Worm (Caenorhabditis elegans) whole organism, late embryonic: ENCODE results near the gene K06A9.2.

Experiments used
- C08G9.2 ChIP-seq: sonication (generic microtip); optimal IDR thresholded peaks from 2 replicates; lab custom pipeline; 2016; ENCODE audit warnings: mild to moderate bottlenecking, missing genetic modification characterization, moderate library complexity, missing compliant biosample characterization
- C38D4.7 ChIP-seq: fragments of 200-800 bp; sonication (Bioruptor generic); optimal IDR thresholded peaks from 2 replicates; lab custom pipeline; 2018; ENCODE audit warnings: mild to moderate bottlenecking, missing genetic modification characterization, moderate library complexity, missing compliant biosample characterization
- F13H6.1 ChIP-seq: sonication (generic microtip); optimal IDR thresholded peaks from 2 replicates; lab custom pipeline; 2016; ENCODE audit warnings: missing genetic modification characterization, missing compliant biosample characterization
- K09A11.1 ChIP-seq: sonication (generic microtip); optimal IDR thresholded peaks from 2 replicates; lab custom pipeline; 2017; ENCODE audit warnings: antibody characterized with exemption, mild to moderate bottlenecking, missing genetic modification characterization, missing compliant biosample characterization; ENCODE audit not compliant: insufficient read depth
- T23F11.4 ChIP-seq: fragments of 200-800 bp; sonication (Bioruptor generic); optimal IDR thresholded peaks from 2 replicates; lab custom pipeline; 2018; ENCODE audit warnings: mild to moderate bottlenecking, missing genetic modification characterization, missing compliant biosample characterization
- ceh-14 ChIP-seq: sonication (generic microtip); optimal IDR thresholded peaks from 2 replicates; lab custom pipeline; 2016; ENCODE audit warnings: missing genotype, missing genetic modification characterization, missing compliant biosample characterization
- ceh-19 ChIP-seq: fragments of 200-800 bp; sonication (Bioruptor generic); optimal IDR thresholded peaks from 2 replicates; lab custom pipeline; 2018; ENCODE audit warnings: mild to moderate bottlenecking, missing genetic modification characterization, missing compliant biosample characterization
- ceh-2 ChIP-seq: sonication (generic microtip); optimal IDR thresholded peaks from 2 replicates; lab custom pipeline; 2016; ENCODE audit warnings: missing genotype, missing genetic modification characterization, missing compliant biosample characterization
- ceh-34 ChIP-seq: sonication (generic microtip); optimal IDR thresholded peaks from 2 replicates; lab custom pipeline; 2016; ENCODE audit warnings: mild to moderate bottlenecking, missing genetic modification characterization, missing compliant biosample characterization
- ceh-45 ChIP-seq: fragments of 200-800 bp; sonication (Bioruptor generic); IDR thresholded peaks from 2 replicates; pipeline ENCODE4 v1.3.6; 2022; ENCODE audit warnings: missing genetic modification reagents, missing genetic modification characterization, missing compliant biosample characterization
- ceh-48 ChIP-seq: sonication (generic microtip); optimal IDR thresholded peaks from 2 replicates; lab custom pipeline; 2016; ENCODE audit warnings: missing genetic modification characterization, inconsistent platforms, missing compliant biosample characterization
- ceh-6 ChIP-seq: fragments of 200-800 bp; sonication (Bioruptor generic); optimal IDR thresholded peaks from 2 replicates; lab custom pipeline; 2018; ENCODE audit warnings: mild to moderate bottlenecking, missing genetic modification characterization, missing compliant biosample characterization
- ceh-9 ChIP-seq: sonication (generic microtip); optimal IDR thresholded peaks from 2 replicates; lab custom pipeline; 2016; ENCODE audit warnings: mild to moderate bottlenecking, missing genetic modification characterization, inconsistent platforms, missing compliant biosample characterization
- dmd-4 ChIP-seq: sonication (generic microtip); optimal IDR thresholded peaks from 2 replicates; lab custom pipeline; 2016; ENCODE audit warnings: borderline replicate concordance, missing genetic modification characterization, missing compliant biosample characterization
- dve-1 ChIP-seq: sonication (generic microtip); optimal IDR thresholded peaks from 2 replicates; lab custom pipeline; 2017; ENCODE audit warnings: antibody characterized with exemption, mild to moderate bottlenecking, missing genetic modification characterization, missing compliant biosample characterization
- elt-2 ChIP-seq: sonication (generic microtip); optimal IDR thresholded peaks from 2 replicates; lab custom pipeline; 2016; ENCODE audit warnings: missing genetic modification reagents, missing genetic modification characterization, missing compliant biosample characterization
- ets-4 ChIP-seq: sonication (generic microtip); optimal IDR thresholded peaks from 2 replicates; lab custom pipeline; 2016; ENCODE audit warnings: missing genetic modification characterization, missing compliant biosample characterization
- fax-1 ChIP-seq: sonication (generic microtip); optimal IDR thresholded peaks from 2 replicates; lab custom pipeline; 2016; ENCODE audit warnings: missing genotype, missing genetic modification characterization, missing compliant biosample characterization
- fkh-10 ChIP-seq: fragments of 150-350 bp; optimal IDR thresholded peaks from 2 replicates; lab custom pipeline; 2014; ENCODE audit warnings: missing biosample characterization, missing genetic modification reagents, missing genetic modification characterization
- fkh-6 ChIP-seq: sonication (generic microtip); optimal IDR thresholded peaks from 2 replicates; lab custom pipeline; 2016; ENCODE audit warnings: missing genetic modification characterization, missing compliant biosample characterization
- hlh-13 ChIP-seq: fragments of 200-800 bp; sonication (Bioruptor generic); optimal IDR thresholded peaks from 2 replicates; lab custom pipeline; 2018; ENCODE audit warnings: mild to moderate bottlenecking, missing genetic modification characterization, missing compliant biosample characterization
- hlh-15 ChIP-seq: sonication (generic microtip); optimal IDR thresholded peaks from 2 replicates; lab custom pipeline; 2016; ENCODE audit warnings: missing genetic modification characterization, missing compliant biosample characterization
- hlh-8 ChIP-seq: sonication (generic microtip); optimal IDR thresholded peaks from 2 replicates; lab custom pipeline; 2016; ENCODE audit warnings: missing genotype, missing genetic modification characterization, missing compliant biosample characterization
- lim-6 ChIP-seq: sonication (generic microtip); optimal IDR thresholded peaks from 2 replicates; lab custom pipeline; 2016; ENCODE audit warnings: missing genetic modification characterization, missing compliant biosample characterization
- lin-11 ChIP-seq: fragments of 200-800 bp; sonication (Bioruptor generic); optimal IDR thresholded peaks from 2 replicates; lab custom pipeline; 2018; ENCODE audit warnings: mild to moderate bottlenecking, missing genetic modification characterization, missing compliant biosample characterization
- nhr-11 ChIP-seq: fragments of 150-350 bp; optimal IDR thresholded peaks from 2 replicates; lab custom pipeline; 2014; ENCODE audit warnings: missing biosample characterization, missing genetic modification characterization
- nhr-232 ChIP-seq: sonication (generic microtip); optimal IDR thresholded peaks from 2 replicates; lab custom pipeline; 2016; ENCODE audit warnings: missing genetic modification characterization, missing compliant biosample characterization
- npax-4 ChIP-seq: sonication (generic microtip); optimal IDR thresholded peaks from 2 replicates; lab custom pipeline; 2016; ENCODE audit warnings: missing genetic modification characterization, missing compliant biosample characterization
- odd-2 ChIP-seq: sonication (generic microtip); optimal IDR thresholded peaks from 2 replicates; lab custom pipeline; 2017; ENCODE audit warnings: antibody characterized with exemption, mild to moderate bottlenecking, missing genetic modification characterization, missing compliant biosample characterization
- pax-1 ChIP-seq: fragments of 150-350 bp; optimal IDR thresholded peaks from 2 replicates; lab custom pipeline; 2014; ENCODE audit warnings: missing biosample characterization, missing genetic modification characterization
- pha-2 ChIP-seq: sonication (generic microtip); optimal IDR thresholded peaks from 2 replicates; lab custom pipeline; 2017; ENCODE audit warnings: mild to moderate bottlenecking, missing genetic modification characterization, missing compliant biosample characterization
- pha-4 ChIP-seq: fragments of 150-350 bp; optimal IDR thresholded peaks from 2 replicates; lab custom pipeline; 2018; ENCODE audit warnings: missing biosample characterization, missing genetic modification reagents, missing genetic modification characterization
- pqm-1 ChIP-seq: sonication (generic microtip); optimal IDR thresholded peaks from 2 replicates; lab custom pipeline; 2016; ENCODE audit warnings: missing genetic modification characterization, missing compliant biosample characterization
- pros-1 ChIP-seq: fragments of 150-350 bp; optimal IDR thresholded peaks from 2 replicates; lab custom pipeline; 2014; ENCODE audit warnings: missing biosample characterization, missing genetic modification reagents, missing genetic modification characterization
- ref-2 ChIP-seq: sonication (generic microtip); optimal IDR thresholded peaks from 2 replicates; lab custom pipeline; 2016; ENCODE audit warnings: missing genetic modification characterization, missing compliant biosample characterization
- sdc-2 ChIP-seq: sonication (generic microtip); optimal IDR thresholded peaks from 2 replicates; lab custom pipeline; 2016; ENCODE audit warnings: missing genotype, missing genetic modification characterization, missing compliant biosample characterization
- sox-4 ChIP-seq: sonication (generic microtip); optimal IDR thresholded peaks from 2 replicates; lab custom pipeline; 2017; ENCODE audit warnings: mild to moderate bottlenecking, missing genetic modification characterization, inconsistent platforms, missing compliant biosample characterization
- syd-9 ChIP-seq: sonication (generic microtip); optimal IDR thresholded peaks from 2 replicates; lab custom pipeline; 2016; ENCODE audit warnings: mild to moderate bottlenecking, missing genetic modification characterization, moderate library complexity, missing compliant biosample characterization
- tbx-7 ChIP-seq: sonication (generic microtip); optimal IDR thresholded peaks from 2 replicates; lab custom pipeline; 2016; ENCODE audit warnings: missing genotype, missing genetic modification characterization, missing compliant biosample characterization
- ttx-3 ChIP-seq: sonication (generic microtip); optimal IDR thresholded peaks from 2 replicates; lab custom pipeline; 2016; ENCODE audit warnings: missing genetic modification reagents, missing genetic modification characterization, missing compliant biosample characterization
- unc-42 ChIP-seq: sonication (generic microtip); optimal IDR thresholded peaks from 2 replicates; lab custom pipeline; 2016; ENCODE audit warnings: missing genotype, missing genetic modification characterization, missing compliant biosample characterization
- unc-55 ChIP-seq: sonication (generic microtip); optimal IDR thresholded peaks from 2 replicates; lab custom pipeline; 2017; ENCODE audit warnings: missing biosample characterization, missing genetic modification reagents, missing genetic modification characterization
- zip-5 ChIP-seq: sonication (generic microtip); optimal IDR thresholded peaks from 2 replicates; lab custom pipeline; 2016; ENCODE audit warnings: missing genetic modification characterization, missing compliant biosample characterization

Gene K06A9.2

ce11 chrX:1549095-1549494 is 12.9 kb downstream of the K06A9.2 start:
- no peak for TF ChIP-seq ceh-19 (GFP tag; lab: Kevin White, UChicago)
- no peak for TF ChIP-seq C38D4.7 (GFP tag; lab: Kevin White, UChicago)
- no peak for TF ChIP-seq zip-5
- no peak for TF ChIP-seq nhr-11 (tag; lab: Kevin White, UChicago)
- no peak for TF ChIP-seq dve-1 (tag; lab: Kevin White, UChicago)
- TF ChIP-seq pros-1 = no peak
- TF ChIP-seq ets-4 (tag; lab: Kevin White, UChicago) = no peak
- TF ChIP-seq sox-4 = no peak
- TF ChIP-seq ceh-48 (tag; lab: Kevin White, UChicago) = no peak
- TF ChIP-seq ceh-2 (tag; lab: Kevin White, UChicago) = no peak
- no peak for TF ChIP-seq elt-2
- no peak for TF ChIP-seq ref-2 (tag; lab: Kevin White, UChicago)
- TF ChIP-seq syd-9 = no peak
- TF ChIP-seq ceh-45 (GFP tag; lab: Robert Waterston, UW) = no peak
- TF ChIP-seq ceh-14 = no peak
- TF ChIP-seq tbx-7 (tag; lab: Kevin White, UChicago) = no peak
- no peak for TF ChIP-seq ceh-9 (tag; lab: Kevin White, UChicago)
- no peak for TF ChIP-seq hlh-13 (GFP tag; lab: Kevin White, UChicago)
- TF ChIP-seq ttx-3 (tag; lab: Kevin White, UChicago) = no peak

- TF ChIP-seq F13H6.1 (tag; lab: Kevin White, UChicago) (no peak), nhr-232 (tag; lab: Kevin White, UChicago) (no peak), T23F11.4 (GFP tag; lab: Kevin White, UChicago) (no peak), elt-2 (no peak), ceh-19 (GFP tag; lab: Kevin White, UChicago) (no peak), sox-4 (no peak), dmd-4 (no peak), hlh-15 (tag; lab: Kevin White, UChicago) (no peak), hlh-13 (GFP tag; lab: Kevin White, UChicago) (no peak), pqm-1 (tag; lab: Kevin White, UChicago) (no peak), hlh-8 (no peak), npax-4 (tag; lab: Kevin White, UChicago) (no peak), lin-11 (tag; lab: Kevin White, UChicago) (no peak), ttx-3 (tag; lab: Kevin White, UChicago) (no peak), pha-2 (tag; lab: Kevin White, UChicago) (no peak), fkh-6 (tag; lab: Kevin White, UChicago) (no peak), unc-42 (tag; lab: Kevin White, UChicago) (no peak), sdc-2 (tag; lab: Kevin White, UChicago) (no peak), lim-6 (tag; lab: Kevin White, UChicago) (no peak)
Observed at ce11 chrX:1556917-1557316, 20.8 kb downstream of the K06A9.2 start.

ce11 chrX:1568377-1568776 is 32.2 kb downstream of the K06A9.2 start, which contains the start of gene H02F09.3:
Gene H02F09.3 (plus strand): TSS chrX:1568677.
- TF ChIP-seq pax-1 (tag; lab: Kevin White, UChicago) = no peak
- no peak for TF ChIP-seq sox-4
- no peak for TF ChIP-seq unc-55 (GFP tag; lab: Kevin White, UChicago)
- TF ChIP-seq odd-2 (tag; lab: Kevin White, UChicago) = no peak
- no peak for TF ChIP-seq C08G9.2
- TF ChIP-seq ceh-34 (tag; lab: Kevin White, UChicago) = no peak
- TF ChIP-seq fkh-10 (GFP tag; lab: Kevin White, UChicago) = no peak
- TF ChIP-seq fax-1 (tag; lab: Kevin White, UChicago) = no peak
- TF ChIP-seq ceh-48 (tag; lab: Kevin White, UChicago) = no peak
- no peak for TF ChIP-seq elt-2
- no peak for TF ChIP-seq ceh-6 (GFP tag; lab: Kevin White, UChicago)
- no peak for TF ChIP-seq nhr-11 (tag; lab: Kevin White, UChicago)
- TF ChIP-seq nhr-232 (tag; lab: Kevin White, UChicago) = no peak
- TF ChIP-seq npax-4 (tag; lab: Kevin White, UChicago) = no peak
- no peak for TF ChIP-seq K09A11.1 (tag; lab: Kevin White, UChicago)
- no peak for TF ChIP-seq pha-4
